Fruit fly (Drosophila melanogaster) whole organism, prepupa: ENCODE measurements around the gene TfIIEbeta.

Experiments used
- Blimp-1 ChIP-seq: fragments of 200-800 bp; sonication (Bioruptor generic); optimal IDR thresholded peaks from 3 replicates; lab custom pipeline; 2017; ENCODE audit warnings: missing biosample characterization, missing genetic modification characterization, mild to moderate bottlenecking, moderate library complexity, missing genetic modification reagents
- CG10669 ChIP-seq: fragments of 200-800 bp; sonication (Bioruptor generic); optimal IDR thresholded peaks from 3 replicates; lab custom pipeline; 2018; ENCODE audit warnings: missing biosample characterization, mild to moderate bottlenecking, missing genetic modification characterization, moderate library complexity
- CG11294 ChIP-seq: fragments of 200-800 bp; sonication (Bioruptor generic); IDR thresholded peaks from 2 replicates; pipeline ENCODE4 v1.3.6; 2022; ENCODE audit warnings: missing biosample characterization, missing genetic modification characterization
- CG3032 ChIP-seq: fragments of 200-800 bp; optimal IDR thresholded peaks from 2 replicates; lab custom pipeline; 2019; ENCODE audit warnings: missing biosample characterization, mild to moderate bottlenecking, missing genetic modification characterization, moderate library complexity
- CG6276 ChIP-seq: fragments of 200-800 bp; sonication (Bioruptor generic); optimal IDR thresholded peaks from 2 replicates; lab custom pipeline; 2017; ENCODE audit warnings: missing biosample characterization, mild to moderate bottlenecking, missing genetic modification characterization
- Hr38 ChIP-seq: sonication (Bioruptor generic); optimal IDR thresholded peaks from 2 replicates; lab custom pipeline; 2016; ENCODE audit warnings: missing biosample characterization, missing genetic modification characterization
- OdsH ChIP-seq: fragments of 200-800 bp; sonication (Bioruptor generic); optimal IDR thresholded peaks from 3 replicates; lab custom pipeline; 2016; ENCODE audit warnings: missing biosample characterization, missing genetic modification characterization
- Sox14 ChIP-seq: fragments of 200-800 bp; sonication (Bioruptor generic); optimal IDR thresholded peaks from 3 replicates; lab custom pipeline; 2016; ENCODE audit warnings: missing biosample characterization, missing genetic modification characterization
- fd85E ChIP-seq: fragments of 200-800 bp; sonication (Bioruptor generic); optimal IDR thresholded peaks from 3 replicates; lab custom pipeline; 2016; ENCODE audit warnings: missing biosample characterization, missing genetic modification characterization
- spab ChIP-seq: fragments of 200-800 bp; sonication (Bioruptor generic); optimal IDR thresholded peaks from 2 replicates; lab custom pipeline; 2017; ENCODE audit warnings: missing biosample characterization, mild to moderate bottlenecking, missing genetic modification characterization, missing genetic modification reagents
- ss ChIP-seq, 2 experiments: fragments of 200-800 bp; sonication (Bioruptor generic); optimal IDR thresholded peaks; 2 replicates in 1 of 2; 3 replicates in 1 of 2; lab custom pipeline; 2017 to 2018; ENCODE audit warnings: mild to moderate bottlenecking in 2 of 2, missing biosample characterization in 2 of 2, missing genetic modification characterization in 2 of 2, moderate library complexity in 1 of 2

DNA sequence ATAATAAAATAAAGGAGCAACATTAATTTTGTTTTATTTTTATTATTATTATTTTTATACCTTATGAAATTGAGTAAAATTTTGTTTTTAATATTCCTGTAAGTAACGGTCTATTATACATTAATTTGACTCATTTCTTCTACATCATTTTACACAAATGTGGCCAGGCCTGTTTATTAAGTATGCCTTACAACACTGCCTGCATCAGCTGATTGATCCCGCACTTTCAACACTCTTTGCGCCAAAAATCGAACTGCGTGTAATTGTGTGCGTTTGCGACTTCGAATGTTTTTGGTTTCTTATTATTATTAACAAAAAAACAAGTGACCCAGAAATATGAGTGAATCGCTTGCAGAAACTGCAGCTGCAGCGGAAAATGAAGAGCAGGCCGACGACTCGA, 26.5 kb downstream of the TfIIEbeta start, which contains the start of gene Claspin:
- TF ChIP-seq fd85E: no peak
- no peak for TF ChIP-seq Hr38
- TF ChIP-seq OdsH (GFP tag; lab: Kevin White, UChicago): no peak
- no peak for TF ChIP-seq CG6276 (GFP tag; lab: Kevin White, UChicago)
- no peak for TF ChIP-seq Sox14 (GFP tag; lab: Kevin White, UChicago)
- no peak for TF ChIP-seq spab (GFP tag; lab: Kevin White, UChicago)
- no peak for TF ChIP-seq CG11294
- no peak for TF ChIP-seq ss (GFP tag; optimal IDR thresholded peaks at IDR 0.05; lab: Kevin White, UChicago)
- no peak for TF ChIP-seq CG10669 (GFP tag; lab: Kevin White, UChicago)
- no peak for TF ChIP-seq CG3032 (tag; lab: Kevin White, UChicago)
- TF ChIP-seq Blimp-1 (GFP tag; lab: Kevin White, UChicago): no peak
